Worm (Caenorhabditis elegans) whole organism, early embryonic: ENCODE measurements around the gene egas-3.

Source experiments
- aly-1 ChIP-seq: sonication (generic microtip); optimal IDR thresholded peaks from 2 replicates; lab custom pipeline; 2016; ENCODE audit warnings: missing genetic modification characterization, missing compliant biosample characterization
- ama-1 ChIP-seq: fragments of 150-350 bp; optimal IDR thresholded peaks from 2 replicates; lab custom pipeline; 2014
- flt-1 ChIP-seq: fragments of 200-800 bp; sonication (Bioruptor generic); IDR thresholded peaks from 2 replicates; pipeline ENCODE4 v1.3.6; 2022; ENCODE audit warnings: missing genetic modification characterization, missing compliant biosample characterization
- hmg-4 ChIP-seq: fragments of 200-800 bp; sonication (Bioruptor generic); optimal IDR thresholded peaks from 2 replicates; lab custom pipeline; 2018; ENCODE audit warnings: mild to moderate bottlenecking, missing genetic modification characterization, missing compliant biosample characterization
- pes-1 ChIP-seq: fragments of 200-800 bp; sonication (Bioruptor generic); IDR thresholded peaks from 2 replicates; pipeline ENCODE4 v1.3.6; 2022; ENCODE audit warnings: missing genetic modification reagents, missing genetic modification characterization, missing compliant biosample characterization
- sea-1 ChIP-seq: fragments of 200-800 bp; sonication (Bioruptor generic); conservative IDR thresholded peaks from 2 replicates; pipeline ENCODE4 v1.3.6; 2022; ENCODE audit warnings: missing genetic modification characterization, missing compliant biosample characterization
- tbx-11 ChIP-seq: fragments of 200-800 bp; sonication (Bioruptor generic); IDR thresholded peaks from 2 replicates; pipeline ENCODE4 v1.3.6; 2022; ENCODE audit warnings: missing genetic modification characterization, missing compliant biosample characterization
- tbx-37 ChIP-seq: fragments of 200-800 bp; sonication (Bioruptor generic); conservative IDR thresholded peaks from 2 replicates; pipeline ENCODE4 v1.3.6; 2022; ENCODE audit warnings: missing genetic modification reagents, missing genetic modification characterization, missing compliant biosample characterization
- tra-4 ChIP-seq: sonication (generic microtip); optimal IDR thresholded peaks from 2 replicates; lab custom pipeline; 2017; ENCODE audit warnings: missing genetic modification characterization, missing compliant biosample characterization

- TF ChIP-seq sea-1 (GFP tag; lab: Robert Waterston, UW) (no peak), ama-1 (lab: Kevin White, UChicago) (no peak), tbx-11 (no peak), flt-1 (no peak), pes-1 (no peak), hmg-4 (no peak), tbx-37 (GFP tag; lab: Robert Waterston, UW) (no peak), tra-4 (no peak), aly-1 (tag; lab: Kevin White, UChicago) (no peak)
Measured at ce11 chrV:18596240-18596639, 39.9 kb downstream of the egas-3 start.
